Worm (Caenorhabditis elegans) whole organism, L2 larva: ENCODE results near the gene F54D8.10.

Source experiments
- F13H6.1 ChIP-seq: sonication (generic microtip); optimal IDR thresholded peaks from 2 replicates; lab custom pipeline; 2016; ENCODE audit warnings: missing genetic modification characterization, missing compliant biosample characterization
- ceh-16 ChIP-seq: fragments of 150-350 bp; optimal IDR thresholded peaks from 2 replicates; lab custom pipeline; 2014; ENCODE audit warnings: missing biosample characterization, missing genetic modification characterization
- nhr-25 ChIP-seq: fragments of 150-350 bp; sonication (generic microtip); optimal IDR thresholded peaks from 3 replicates; lab custom pipeline; 2014; ENCODE audit warnings: missing biosample characterization, missing genetic modification characterization
- nhr-6 ChIP-seq: fragments of 150-350 bp; optimal IDR thresholded peaks from 2 replicates; lab custom pipeline; 2014; ENCODE audit warnings: missing biosample characterization, missing genetic modification characterization
- skn-1 ChIP-seq: sonication (generic microtip); optimal IDR thresholded peaks from 2 replicates; lab custom pipeline; 2017; ENCODE audit warnings: missing biosample characterization, missing genetic modification characterization
- unc-39 ChIP-seq: fragments of 150-350 bp; optimal IDR thresholded peaks from 2 replicates; lab custom pipeline; 2014; ENCODE audit warnings: missing biosample characterization, missing genetic modification characterization

DNA sequence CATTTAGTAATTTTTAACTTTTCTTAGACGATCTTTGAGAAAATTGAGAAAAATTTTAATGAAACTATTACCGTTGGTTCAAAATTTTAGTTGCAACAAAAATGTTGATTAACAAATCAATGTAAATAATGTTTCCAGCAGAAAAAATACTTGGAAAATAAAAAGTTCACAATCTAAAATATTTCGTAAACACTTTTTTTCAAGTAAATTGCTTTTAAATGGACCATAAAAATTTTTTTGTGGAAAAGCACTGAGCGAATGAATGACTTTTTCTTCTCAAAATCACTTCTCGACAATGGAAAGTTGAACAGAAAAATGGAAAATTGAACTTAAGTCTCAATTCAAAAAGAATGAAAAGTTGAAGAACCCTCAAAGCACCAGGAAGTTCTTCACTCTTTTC is 41.1 kb upstream of the F54D8.10 start, which contains the start of gene C45G9.8:
- TF ChIP-seq nhr-6 (tag; lab: Kevin White, UChicago) (no peak), F13H6.1 (no peak), unc-39 (tag; lab: Kevin White, UChicago) (no peak), skn-1 (tag; lab: Kevin White, UChicago) (no peak), ceh-16 (no peak), nhr-25 (tag; lab: Kevin White, UChicago) (no peak)
